Worm (Caenorhabditis elegans) whole organism, L3 larva: ENCODE results near the gene npr-18.
A peak's percentile ranks its signal among the peaks of the same experiment; 100 is the strongest.

Source experiments
- R02D3.7 ChIP-seq: fragments of 150-350 bp; optimal IDR thresholded peaks from 2 replicates; lab custom pipeline; 2014; ENCODE audit warnings: missing biosample characterization, missing genetic modification characterization
- ceh-82 ChIP-seq: fragments of 150-350 bp; optimal IDR thresholded peaks from 2 replicates; lab custom pipeline; 2014; ENCODE audit warnings: missing biosample characterization, missing genetic modification characterization
- egl-27 ChIP-seq: sonication (generic microtip); optimal IDR thresholded peaks from 4 replicates; lab custom pipeline; 2017; ENCODE audit warnings: missing biosample characterization, missing genetic modification reagents, missing genetic modification characterization
- egl-5 ChIP-seq: fragments of 150-350 bp; optimal IDR thresholded peaks from 2 replicates; lab custom pipeline; 2017; ENCODE audit warnings: missing biosample characterization, missing genetic modification reagents, missing genetic modification characterization, inconsistent platforms
- elt-2 ChIP-seq: sonication (generic microtip); optimal IDR thresholded peaks from 2 replicates; lab custom pipeline; 2016; ENCODE audit warnings: missing genetic modification reagents, mild to moderate bottlenecking, missing genetic modification characterization, missing compliant biosample characterization
- elt-3 ChIP-seq, 3 experiments: fragments of 150-350 bp in 1 of 3; sonication (generic microtip) in 2 of 3; optimal IDR thresholded peaks; 2 replicates in 2 of 3; 4 replicates in 1 of 3; lab custom pipeline; 2014 to 2017; ENCODE audit warnings: missing biosample characterization in 3 of 3, missing genetic modification characterization in 3 of 3
- hmg-11 ChIP-seq: sonication (generic microtip); optimal IDR thresholded peaks from 2 replicates; lab custom pipeline; 2016; ENCODE audit warnings: missing genetic modification characterization, missing compliant biosample characterization
- jun-1 ChIP-seq: fragments of 150-350 bp; optimal IDR thresholded peaks from 2 replicates; lab custom pipeline; 2014; ENCODE audit warnings: missing biosample characterization, missing genetic modification reagents, missing genetic modification characterization
- lin-15B ChIP-seq: fragments of 150-350 bp; optimal IDR thresholded peaks from 2 replicates; lab custom pipeline; 2014; ENCODE audit warnings: missing biosample characterization, missing genetic modification characterization
- lin-39 ChIP-seq: fragments of 150-350 bp; optimal IDR thresholded peaks from 2 replicates; lab custom pipeline; 2018; ENCODE audit warnings: missing biosample characterization, missing genetic modification reagents, missing genetic modification characterization
- lsy-12 ChIP-seq: sonication (generic microtip); optimal IDR thresholded peaks from 2 replicates; lab custom pipeline; 2016; ENCODE audit warnings: mild to moderate bottlenecking, missing genetic modification characterization, missing compliant biosample characterization
- mdl-1 ChIP-seq: fragments of 150-350 bp; optimal IDR thresholded peaks from 2 replicates; lab custom pipeline; 2014; ENCODE audit warnings: missing biosample characterization, missing genetic modification characterization
- nfya-1 ChIP-seq: sonication (generic microtip); optimal IDR thresholded peaks from 2 replicates; lab custom pipeline; 2017; ENCODE audit warnings: missing genetic modification characterization, mild to moderate bottlenecking, missing compliant biosample characterization, antibody characterized with exemption, moderate library complexity; ENCODE audit not compliant: insufficient read depth
- nhr-11 ChIP-seq: fragments of 150-350 bp; optimal IDR thresholded peaks from 2 replicates; lab custom pipeline; 2014; ENCODE audit warnings: missing biosample characterization, missing genetic modification characterization
- nhr-25 ChIP-seq: sonication (generic microtip); optimal IDR thresholded peaks from 2 replicates; lab custom pipeline; 2017; ENCODE audit warnings: missing biosample characterization, missing genetic modification characterization
- nhr-43 ChIP-seq: sonication (generic microtip); optimal IDR thresholded peaks from 2 replicates; lab custom pipeline; 2016; ENCODE audit warnings: mild to moderate bottlenecking, missing genetic modification characterization, missing compliant biosample characterization; ENCODE audit not compliant: poor library complexity, severe bottlenecking
- nhr-77 ChIP-seq: fragments of 150-350 bp; optimal IDR thresholded peaks from 2 replicates; lab custom pipeline; 2014; ENCODE audit warnings: missing biosample characterization, missing genetic modification characterization
- pqm-1 ChIP-seq: fragments of 150-350 bp; optimal IDR thresholded peaks from 2 replicates; lab custom pipeline; 2017; ENCODE audit warnings: missing biosample characterization, missing genetic modification characterization, inconsistent platforms
- skn-1 ChIP-seq: fragments of 150-350 bp; optimal IDR thresholded peaks from 2 replicates; lab custom pipeline; 2014; ENCODE audit warnings: missing biosample characterization, missing genetic modification characterization
- tbx-2 ChIP-seq: sonication (generic microtip); optimal IDR thresholded peaks from 2 replicates; lab custom pipeline; 2016; ENCODE audit warnings: mild to moderate bottlenecking, missing genetic modification characterization, missing compliant biosample characterization
- unc-62 ChIP-seq: fragments of 150-350 bp; sonication (generic microtip); optimal IDR thresholded peaks from 4 replicates; lab custom pipeline; 2014; ENCODE audit warnings: missing biosample characterization, missing genetic modification reagents, missing genetic modification characterization
- ztf-4 ChIP-seq: fragments of 150-350 bp; optimal IDR thresholded peaks from 2 replicates; lab custom pipeline; 2014; ENCODE audit warnings: missing biosample characterization, missing genetic modification characterization

The npr-18 gene

ce11 chrX:9743513-9743914 lies 53.0 kb downstream of the npr-18 start:
- TF ChIP-seq nhr-77 (tag; lab: Kevin White, UChicago) = peak; percentile 76
- peak; percentile 41 for TF ChIP-seq lin-15B
- peak in 1 of 3 experiments; percentile 62 for TF ChIP-seq elt-3 (tag; optimal IDR thresholded peaks at IDR 0.05; lab: Kevin White, UChicago)
- TF ChIP-seq elt-2 (tag; lab: Kevin White, UChicago) = peak; percentile 74
- TF ChIP-seq pqm-1 (tag; lab: Kevin White, UChicago) = peak; percentile 54
- TF ChIP-seq hmg-11 (tag; lab: Kevin White, UChicago) = peak; percentile 98
- TF ChIP-seq egl-27 (tag; lab: Kevin White, UChicago) = peak; percentile 52
- TF ChIP-seq nhr-11 (tag; lab: Kevin White, UChicago) = peak; percentile 28
- TF ChIP-seq egl-5 (tag; lab: Kevin White, UChicago) = peak; percentile 60
- peak; percentile 67 for TF ChIP-seq unc-62 (GFP tag; lab: Kevin White, UChicago)
- peak; percentile 64 for TF ChIP-seq skn-1 (tag; lab: Kevin White, UChicago)
- peak; percentile 88 for TF ChIP-seq lsy-12 (tag; lab: Kevin White, UChicago)
- TF ChIP-seq nhr-43 (tag; lab: Kevin White, UChicago) = peak; percentile 81
- TF ChIP-seq nhr-25 (tag; lab: Kevin White, UChicago) = peak; percentile 88
- TF ChIP-seq ztf-4 = peak; percentile 32
- peak; percentile 91 for TF ChIP-seq lin-39
- TF ChIP-seq R02D3.7 = peak; percentile 33
- TF ChIP-seq jun-1 (tag; lab: Kevin White, UChicago) = peak; percentile 88
- peak; percentile 79 for TF ChIP-seq ceh-82
- peak; percentile 90 for TF ChIP-seq tbx-2 (tag; lab: Kevin White, UChicago)
- TF ChIP-seq nfya-1 (tag; lab: Kevin White, UChicago) = peak; percentile 85
- TF ChIP-seq mdl-1 (tag; lab: Kevin White, UChicago) = peak; percentile 21
